Worm (Caenorhabditis elegans) whole organism, early embryonic: ENCODE measurements around the gene rpb-2.

Source experiments
- B0310.2 ChIP-seq: sonication (generic microtip); optimal IDR thresholded peaks from 2 replicates; lab custom pipeline; 2016; ENCODE audit warnings: mild to moderate bottlenecking, missing genetic modification characterization, missing compliant biosample characterization
- F13C5.2 ChIP-seq: sonication (generic microtip); optimal IDR thresholded peaks from 2 replicates; lab custom pipeline; 2017; ENCODE audit warnings: mild to moderate bottlenecking, missing genetic modification characterization, inconsistent platforms, missing compliant biosample characterization
- aly-1 ChIP-seq: sonication (generic microtip); optimal IDR thresholded peaks from 2 replicates; lab custom pipeline; 2016; ENCODE audit warnings: missing genetic modification characterization, missing compliant biosample characterization
- ama-1 ChIP-seq: fragments of 150-350 bp; optimal IDR thresholded peaks from 2 replicates; lab custom pipeline; 2014
- ceh-13 ChIP-seq: fragments of 200-800 bp; sonication (Bioruptor generic); optimal IDR thresholded peaks from 2 replicates; lab custom pipeline; 2018; ENCODE audit warnings: mild to moderate bottlenecking, missing genetic modification characterization, missing compliant biosample characterization
- ceh-36 ChIP-seq: sonication (generic microtip); optimal IDR thresholded peaks from 2 replicates; lab custom pipeline; 2016; ENCODE audit warnings: missing genetic modification characterization, inconsistent platforms, missing compliant biosample characterization
- ets-7 ChIP-seq: sonication (generic microtip); optimal IDR thresholded peaks from 2 replicates; lab custom pipeline; 2016; ENCODE audit warnings: missing genotype, missing genetic modification characterization, missing compliant biosample characterization
- flt-1 ChIP-seq: fragments of 200-800 bp; sonication (Bioruptor generic); IDR thresholded peaks from 2 replicates; pipeline ENCODE4 v1.3.6; 2022; ENCODE audit warnings: missing genetic modification characterization, missing compliant biosample characterization
- hmbx-1 ChIP-seq: sonication (generic microtip); optimal IDR thresholded peaks from 2 replicates; lab custom pipeline; 2016; ENCODE audit warnings: mild to moderate bottlenecking, missing genetic modification characterization, missing compliant biosample characterization
- hmg-4 ChIP-seq: fragments of 200-800 bp; sonication (Bioruptor generic); optimal IDR thresholded peaks from 2 replicates; lab custom pipeline; 2018; ENCODE audit warnings: mild to moderate bottlenecking, missing genetic modification characterization, missing compliant biosample characterization
- hnd-1 ChIP-seq: sonication (generic microtip); optimal IDR thresholded peaks from 2 replicates; lab custom pipeline; 2016; ENCODE audit warnings: missing genetic modification characterization, missing compliant biosample characterization
- pes-1 ChIP-seq: fragments of 200-800 bp; sonication (Bioruptor generic); IDR thresholded peaks from 2 replicates; pipeline ENCODE4 v1.3.6; 2022; ENCODE audit warnings: missing genetic modification reagents, missing genetic modification characterization, missing compliant biosample characterization
- scrt-1 ChIP-seq: fragments of 200-800 bp; sonication (Bioruptor generic); IDR thresholded peaks from 2 replicates; pipeline ENCODE4 v1.3.6; 2022; ENCODE audit warnings: missing genetic modification characterization, missing compliant biosample characterization
- sea-1 ChIP-seq: fragments of 200-800 bp; sonication (Bioruptor generic); conservative IDR thresholded peaks from 2 replicates; pipeline ENCODE4 v1.3.6; 2022; ENCODE audit warnings: missing genetic modification characterization, missing compliant biosample characterization
- tbx-11 ChIP-seq: fragments of 200-800 bp; sonication (Bioruptor generic); IDR thresholded peaks from 2 replicates; pipeline ENCODE4 v1.3.6; 2022; ENCODE audit warnings: missing genetic modification characterization, missing compliant biosample characterization
- tbx-37 ChIP-seq: fragments of 200-800 bp; sonication (Bioruptor generic); conservative IDR thresholded peaks from 2 replicates; pipeline ENCODE4 v1.3.6; 2022; ENCODE audit warnings: missing genetic modification reagents, missing genetic modification characterization, missing compliant biosample characterization
- tra-4 ChIP-seq: sonication (generic microtip); optimal IDR thresholded peaks from 2 replicates; lab custom pipeline; 2017; ENCODE audit warnings: missing genetic modification characterization, missing compliant biosample characterization

rpb-2 gene

DNA sequence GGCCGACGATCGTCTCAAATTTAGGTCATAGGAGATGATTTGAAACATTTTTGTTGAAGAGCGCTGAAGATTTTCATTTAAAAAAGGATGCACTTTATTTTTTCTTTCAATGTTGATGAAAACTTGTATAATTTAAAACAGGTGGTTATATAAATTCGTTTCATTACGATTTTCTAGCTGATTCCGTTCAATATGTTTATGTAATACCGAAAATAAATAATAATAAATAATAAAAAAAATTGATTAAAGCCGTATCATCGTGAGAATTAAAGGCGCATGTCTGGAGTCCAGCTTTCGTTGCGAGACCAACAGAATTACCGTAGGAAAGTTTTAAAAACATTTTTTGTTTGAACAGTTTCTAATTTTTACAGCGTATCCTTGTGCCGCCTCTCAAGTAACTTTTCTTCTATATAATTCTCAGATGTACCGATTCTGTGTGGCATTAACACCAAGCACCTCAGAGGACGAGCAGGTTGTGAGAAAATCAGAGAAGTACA, 7.1 kb upstream of the rpb-2 start, which contains the start of the genes C26E6.12 and eri-9:
Gene C26E6.12 (minus strand): TSS at position 51 of the 497 bp plus-strand sequence.
Gene eri-9 (plus strand): TSS at position 248 of the 497 bp plus-strand sequence.
- TF ChIP-seq hmg-4 (GFP tag; lab: Kevin White, UChicago) (no peak), ama-1 (lab: Kevin White, UChicago) (no peak), scrt-1 (GFP tag; lab: Robert Waterston, UW) (no peak), tra-4 (no peak), aly-1 (tag; lab: Kevin White, UChicago) (no peak), B0310.2 (tag; lab: Kevin White, UChicago) (no peak), ceh-13 (GFP tag; lab: Kevin White, UChicago) (no peak), hnd-1 (tag; lab: Kevin White, UChicago) (no peak), ceh-36 (tag; lab: Kevin White, UChicago) (no peak), pes-1 (GFP tag; lab: Robert Waterston, UW) (no peak), hmbx-1 (tag; lab: Kevin White, UChicago) (no peak), tbx-11 (GFP tag; lab: Robert Waterston, UW) (no peak), flt-1 (GFP tag; lab: Robert Waterston, UW) (no peak)

DNA sequence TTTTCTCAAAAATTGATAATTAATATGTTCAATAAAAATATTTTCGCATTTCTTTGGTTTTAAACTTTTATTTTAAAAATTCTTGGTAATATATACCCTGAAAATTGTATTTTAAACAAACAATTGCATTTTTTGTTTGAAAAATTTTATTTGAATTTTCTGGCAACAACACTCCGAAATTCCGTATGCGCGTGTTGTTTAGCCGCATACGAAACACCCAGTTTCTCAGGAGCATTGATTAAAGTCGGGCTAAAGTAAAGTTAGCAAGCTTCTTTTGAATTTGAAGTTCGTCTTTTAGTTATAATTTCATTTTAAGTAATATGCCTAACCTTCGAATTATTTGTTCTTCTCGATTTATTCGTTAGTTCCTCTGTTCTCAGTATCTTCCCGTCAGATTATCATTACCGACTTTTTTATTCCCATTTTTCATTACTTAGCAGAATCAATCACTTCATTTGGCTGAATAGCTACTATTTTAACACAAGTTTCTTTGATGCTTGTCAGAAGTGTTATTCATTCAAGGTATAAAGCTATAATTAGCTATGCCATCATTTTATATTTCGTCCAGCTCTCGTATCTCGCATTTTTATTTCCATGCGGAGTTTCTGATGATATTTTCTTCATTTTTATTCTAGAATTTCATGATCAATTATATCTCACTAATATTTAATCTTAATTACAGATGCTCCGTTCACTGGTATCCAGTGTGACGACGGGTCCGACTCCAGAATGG, 4.3 kb upstream of the rpb-2 start, which contains the start of gene mrps-18C:
Gene mrps-18C (plus strand): TSS at position 683 of the 733 bp plus-strand sequence.
- TF ChIP-seq tbx-37: no peak
- no peak for TF ChIP-seq ama-1 (lab: Kevin White, UChicago)
- TF ChIP-seq flt-1 (GFP tag; lab: Robert Waterston, UW): no peak
- TF ChIP-seq hnd-1 (tag; lab: Kevin White, UChicago): no peak
- no peak for TF ChIP-seq ets-7
- no peak for TF ChIP-seq ceh-36 (tag; lab: Kevin White, UChicago)
- no peak for TF ChIP-seq hmg-4 (GFP tag; lab: Kevin White, UChicago)
- TF ChIP-seq F13C5.2 (tag; lab: Kevin White, UChicago): no peak
- no peak for TF ChIP-seq pes-1 (GFP tag; lab: Robert Waterston, UW)
- no peak for TF ChIP-seq hmbx-1 (tag; lab: Kevin White, UChicago)
- TF ChIP-seq aly-1 (tag; lab: Kevin White, UChicago): no peak
- no peak for TF ChIP-seq B0310.2 (tag; lab: Kevin White, UChicago)
- TF ChIP-seq sea-1 (GFP tag; lab: Robert Waterston, UW): no peak
- no peak for TF ChIP-seq tbx-11 (GFP tag; lab: Robert Waterston, UW)
- TF ChIP-seq ceh-13 (GFP tag; lab: Kevin White, UChicago): no peak
- no peak for TF ChIP-seq tra-4
- TF ChIP-seq scrt-1 (GFP tag; lab: Robert Waterston, UW): no peak

ce11 chrIII:4937022-4937421, 2.3 kb upstream of the rpb-2 start, which contains the start of gene fsn-1:
TSS of gene fsn-1 (plus strand) at chrIII:4937322.
- TF ChIP-seq ceh-13 (GFP tag; lab: Kevin White, UChicago): no peak
- TF ChIP-seq hnd-1 (tag; lab: Kevin White, UChicago): no peak
- no peak for TF ChIP-seq sea-1 (GFP tag; lab: Robert Waterston, UW)
- no peak for TF ChIP-seq B0310.2 (tag; lab: Kevin White, UChicago)
- TF ChIP-seq flt-1 (GFP tag; lab: Robert Waterston, UW): no peak
- no peak for TF ChIP-seq ama-1 (lab: Kevin White, UChicago)
- TF ChIP-seq scrt-1 (GFP tag; lab: Robert Waterston, UW): no peak
- no peak for TF ChIP-seq tbx-37
- TF ChIP-seq tra-4: no peak
- no peak for TF ChIP-seq tbx-11 (GFP tag; lab: Robert Waterston, UW)
- no peak for TF ChIP-seq F13C5.2 (tag; lab: Kevin White, UChicago)
- no peak for TF ChIP-seq hmbx-1 (tag; lab: Kevin White, UChicago)
- no peak for TF ChIP-seq aly-1 (tag; lab: Kevin White, UChicago)

ce11 chrIII:4944213-4944612, 4.8 kb downstream of the rpb-2 start, which contains the start of gene ntl-9:
TSS of gene ntl-9 (plus strand) at chrIII:4944513.
- TF ChIP-seq tra-4 (no peak), tbx-11 (GFP tag; lab: Robert Waterston, UW) (no peak), hnd-1 (tag; lab: Kevin White, UChicago) (no peak), sea-1 (GFP tag; lab: Robert Waterston, UW) (no peak), aly-1 (tag; lab: Kevin White, UChicago) (no peak), ama-1 (lab: Kevin White, UChicago) (no peak)

- peak; percentile 58 for TF ChIP-seq F13C5.2 (tag; lab: Kevin White, UChicago)
- TF ChIP-seq sea-1 (GFP tag; lab: Robert Waterston, UW): no peak
- peak; percentile 10 for TF ChIP-seq B0310.2 (tag; lab: Kevin White, UChicago)
- peak; percentile 40 for TF ChIP-seq ceh-36 (tag; lab: Kevin White, UChicago)
- TF ChIP-seq scrt-1 (GFP tag; lab: Robert Waterston, UW): 0 out of 2 replicates have a peak, but pooled peaks have one; percentile 63
- peak; percentile 42; the same call in 1 of the 2 replicates for TF ChIP-seq pes-1 (GFP tag; lab: Robert Waterston, UW)
- no peak for TF ChIP-seq hmbx-1 (tag; lab: Kevin White, UChicago)
- TF ChIP-seq hmg-4 (GFP tag; lab: Kevin White, UChicago): peak; percentile 79
- no peak for TF ChIP-seq ceh-13 (GFP tag; lab: Kevin White, UChicago)
- TF ChIP-seq ets-7: peak; percentile 54
- peak; percentile 12 for TF ChIP-seq hnd-1 (tag; lab: Kevin White, UChicago)
- peak; percentile 7 for TF ChIP-seq aly-1 (tag; lab: Kevin White, UChicago)
- no peak for TF ChIP-seq tra-4
- TF ChIP-seq ama-1 (lab: Kevin White, UChicago): no peak
These were observed 8.0 kb downstream of the rpb-2 start for ce11 chrIII:4947352-4947751.

DNA sequence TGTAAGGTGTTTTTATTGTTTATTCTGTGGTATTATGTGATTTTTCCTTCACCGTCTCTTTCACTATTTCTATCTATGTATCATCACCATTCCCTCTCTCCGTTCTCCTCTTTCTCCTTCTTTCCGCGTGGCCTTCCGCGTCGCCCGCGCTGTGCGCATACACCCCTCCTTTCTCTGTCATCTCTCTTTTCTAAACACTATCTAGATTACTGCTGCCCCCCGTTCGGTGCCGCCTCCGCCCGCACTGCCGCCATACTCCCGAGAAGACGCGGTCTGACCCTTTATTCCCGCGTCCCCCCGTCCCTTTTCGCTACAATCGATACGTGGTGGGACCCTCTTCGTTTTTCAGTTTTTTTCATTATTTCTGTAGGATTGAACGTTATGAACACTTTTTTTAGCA, 9.3 kb downstream of the rpb-2 start:
- TF ChIP-seq hmg-4 (GFP tag; lab: Kevin White, UChicago) (peak; percentile 71), sea-1 (GFP tag; lab: Robert Waterston, UW) (0 out of 2 replicates have a peak, but pooled peaks have one; percentile 25), aly-1 (tag; lab: Kevin White, UChicago) (peak; percentile 57), B0310.2 (tag; lab: Kevin White, UChicago) (peak; percentile 21), F13C5.2 (tag; lab: Kevin White, UChicago) (peak; percentile 28), flt-1 (GFP tag; lab: Robert Waterston, UW) (0 out of 2 replicates have a peak, but pooled peaks have one; percentile 6), ets-7 (no peak), ceh-13 (GFP tag; lab: Kevin White, UChicago) (no peak)
